Fruit fly (Drosophila melanogaster) whole organism, embryonic: ENCODE results near the gene CG31275.

ENCODE experiments used
- Abd-B ChIP-seq: fragments of 200-800 bp; sonication (Bioruptor generic); optimal IDR thresholded peaks from 2 replicates; lab custom pipeline; 2018; ENCODE audit warnings: missing biosample characterization, mild to moderate bottlenecking, missing genetic modification characterization, moderate library complexity
- CG10543 ChIP-seq: fragments of 200-800 bp; sonication (Bioruptor generic); optimal IDR thresholded peaks from 3 replicates; lab custom pipeline; 2017; ENCODE audit warnings: missing biosample characterization, mild to moderate bottlenecking, missing genetic modification characterization, moderate library complexity
- CG10979 ChIP-seq: fragments of 200-800 bp; sonication (Bioruptor generic); optimal IDR thresholded peaks from 2 replicates; lab custom pipeline; 2018; ENCODE audit warnings: missing biosample characterization, mild to moderate bottlenecking, missing genetic modification characterization, moderate library complexity
- CG11085 ChIP-seq: fragments of 200-800 bp; sonication (Bioruptor generic); IDR thresholded peaks from 2 replicates; pipeline ENCODE4 v1.3.6; 2022; ENCODE audit warnings: missing biosample characterization, missing genetic modification characterization
- CG11504 ChIP-seq: fragments of 200-800 bp; sonication (Bioruptor generic); optimal IDR thresholded peaks from 3 replicates; lab custom pipeline; 2019; ENCODE audit warnings: missing biosample characterization, mild to moderate bottlenecking, missing genetic modification characterization, moderate library complexity
- CG12071 ChIP-seq: fragments of 200-800 bp; sonication (Bioruptor generic); optimal IDR thresholded peaks from 3 replicates; lab custom pipeline; 2018; ENCODE audit warnings: missing biosample characterization, mild to moderate bottlenecking, missing genetic modification characterization
- CG12299 ChIP-seq: fragments of 200-800 bp; sonication (Bioruptor generic); optimal IDR thresholded peaks from 2 replicates; lab custom pipeline; 2018; ENCODE audit warnings: missing biosample characterization, mild to moderate bottlenecking, missing genetic modification characterization
- CG13287 ChIP-seq: fragments of 200-800 bp; sonication (Bioruptor generic); IDR thresholded peaks from 2 replicates; pipeline ENCODE4 v1.3.6; 2022; ENCODE audit warnings: missing biosample characterization, missing genetic modification characterization; ENCODE audit not compliant: partially characterized antibody
- CG13894 ChIP-seq: fragments of 200-800 bp; sonication (Bioruptor generic); optimal IDR thresholded peaks from 3 replicates; lab custom pipeline; 2018; ENCODE audit warnings: missing biosample characterization, mild to moderate bottlenecking, missing genetic modification characterization, moderate library complexity
- CG14965 ChIP-seq: fragments of 200-800 bp; sonication (Bioruptor generic); optimal IDR thresholded peaks from 2 replicates; lab custom pipeline; 2016; ENCODE audit warnings: missing biosample characterization, missing genetic modification characterization, borderline replicate concordance
- CG15479 ChIP-seq: fragments of 200-800 bp; sonication (Bioruptor generic); optimal IDR thresholded peaks from 3 replicates; lab custom pipeline; 2019; ENCODE audit warnings: missing biosample characterization, mild to moderate bottlenecking, missing genetic modification characterization, moderate library complexity
- CG2199 ChIP-seq: fragments of 200-800 bp; sonication (Bioruptor generic); IDR thresholded peaks from 3 replicates; pipeline ENCODE4 v1.3.6; 2022; ENCODE audit warnings: missing biosample characterization, missing genetic modification characterization
- CG3281 ChIP-seq: fragments of 200-800 bp; sonication (Bioruptor generic); optimal IDR thresholded peaks from 3 replicates; lab custom pipeline; 2017; ENCODE audit warnings: missing biosample characterization, mild to moderate bottlenecking, missing genetic modification characterization
- CG34224 ChIP-seq: fragments of 200-800 bp; sonication (Bioruptor generic); IDR thresholded peaks from 3 replicates; pipeline ENCODE4 v1.3.6; 2022; ENCODE audit warnings: missing biosample characterization, missing genetic modification characterization; ENCODE audit not compliant: partially characterized antibody
- CG34376 ChIP-seq: fragments of 200-800 bp; sonication (Bioruptor generic); optimal IDR thresholded peaks from 2 replicates; lab custom pipeline; 2018; ENCODE audit warnings: missing biosample characterization, mild to moderate bottlenecking, missing genetic modification characterization
- CG43689 ChIP-seq: fragments of 200-800 bp; sonication (Bioruptor generic); IDR thresholded peaks from 2 replicates; pipeline ENCODE4 v1.3.6; 2022; ENCODE audit warnings: missing biosample characterization, missing genetic modification characterization
- D ChIP-seq, 2 experiments: fragments of 200-800 bp in 1 of 2; fragments of >200 bp in 1 of 2; sonication (Bioruptor generic) in 1 of 2; optimal IDR thresholded peaks; 2 replicates in 1 of 2; 3 replicates in 1 of 2; lab custom pipeline; 2017; ENCODE audit warnings: mild to moderate bottlenecking in 1 of 2, missing biosample characterization in 1 of 2, missing genetic modification characterization in 1 of 2, missing genetic modification reagents in 1 of 2
- Eip74EF ChIP-seq, 2 experiments: fragments of 200-800 bp in 1 of 2; fragments of >200 bp in 1 of 2; sonication (Bioruptor generic) in 1 of 2; optimal IDR thresholded peaks; 2 replicates each; lab custom pipeline; 2017 to 2019; ENCODE audit warnings: missing biosample characterization in 2 of 2, missing genetic modification characterization in 2 of 2, mild to moderate bottlenecking in 1 of 2, moderate library complexity in 1 of 2
- Ets65A ChIP-seq: fragments of 200-800 bp; sonication (Bioruptor generic); peaks from one replicate; lab custom pipeline; 2016; ENCODE audit warnings: missing biosample characterization, missing genetic modification characterization
- Gug ChIP-seq: fragments of 200-800 bp; sonication (Bioruptor generic); IDR thresholded peaks from 4 replicates; pipeline ENCODE4 v1.3.6; 2022; ENCODE audit warnings: missing biosample characterization, missing genetic modification characterization
- HmgZ ChIP-seq: fragments of 200-800 bp; sonication (Bioruptor generic); optimal IDR thresholded peaks from 2 replicates; lab custom pipeline; 2018; ENCODE audit warnings: missing biosample characterization, mild to moderate bottlenecking, missing genetic modification characterization
- Hmr ChIP-seq: fragments of 200-800 bp; sonication (Bioruptor generic); optimal IDR thresholded peaks from 3 replicates; lab custom pipeline; 2017; ENCODE audit warnings: mild to moderate bottlenecking, missing biosample characterization, missing genetic modification reagents, missing genetic modification characterization
- Hr78 ChIP-seq, 2 experiments: fragments of 200-800 bp in 1 of 2; fragments of >200 bp in 1 of 2; sonication (Bioruptor generic) in 1 of 2; optimal IDR thresholded peaks; 2 replicates each; lab custom pipeline; 2017 to 2019; ENCODE audit warnings: missing biosample characterization in 2 of 2, missing genetic modification characterization in 2 of 2, mild to moderate bottlenecking in 1 of 2, moderate library complexity in 1 of 2
- MBD-R2 ChIP-seq: fragments of 200-800 bp; sonication (Bioruptor generic); IDR thresholded peaks from 2 replicates; pipeline ENCODE4 v1.3.6; 2022; ENCODE audit warnings: missing biosample characterization, missing genetic modification characterization
- Mes4 ChIP-seq: fragments of 200-800 bp; sonication (Bioruptor generic); optimal IDR thresholded peaks from 2 replicates; lab custom pipeline; 2016; ENCODE audit warnings: missing biosample characterization, missing genetic modification characterization
- Mrtf ChIP-seq: fragments of 200-800 bp; sonication (Bioruptor generic); IDR thresholded peaks from 3 replicates; pipeline ENCODE4 v1.3.6; 2022; ENCODE audit warnings: missing biosample characterization, missing genetic modification characterization
- Opbp ChIP-seq: fragments of 200-800 bp; sonication (Bioruptor generic); IDR thresholded peaks from 3 replicates; pipeline ENCODE4 v1.3.6; 2022; ENCODE audit warnings: missing biosample characterization, missing genetic modification characterization; ENCODE audit not compliant: partially characterized antibody
- Ptx1 ChIP-seq: fragments of 200-800 bp; sonication (Bioruptor generic); IDR thresholded peaks from 2 replicates; pipeline ENCODE4 v1.3.6; 2022; ENCODE audit warnings: missing biosample characterization, missing genetic modification characterization
- Sox100B ChIP-seq: fragments of 200-800 bp; sonication (Bioruptor generic); optimal IDR thresholded peaks from 3 replicates; lab custom pipeline; 2018; ENCODE audit warnings: missing biosample characterization, mild to moderate bottlenecking, missing genetic modification characterization
- abd-A ChIP-seq: fragments of 200-800 bp; sonication (Bioruptor generic); optimal IDR thresholded peaks from 3 replicates; lab custom pipeline; 2019; ENCODE audit warnings: missing biosample characterization, mild to moderate bottlenecking, missing genetic modification characterization, moderate library complexity
- aop ChIP-seq: fragments of 200-800 bp; sonication (Bioruptor generic); IDR thresholded peaks from 2 replicates; pipeline ENCODE4 v1.3.6; 2022; ENCODE audit warnings: missing biosample characterization, missing genetic modification characterization
- btn ChIP-seq: fragments of 200-800 bp; sonication (Bioruptor generic); optimal IDR thresholded peaks from 2 replicates; lab custom pipeline; 2016; ENCODE audit warnings: missing biosample characterization, missing genetic modification characterization
- cad ChIP-seq: fragments of >200 bp; optimal IDR thresholded peaks from 2 replicates; lab custom pipeline; 2017; ENCODE audit warnings: missing biosample characterization, missing genetic modification characterization
- crp ChIP-seq, 2 experiments: fragments of 200-800 bp; sonication (Bioruptor generic); optimal IDR thresholded peaks; 2 replicates in 1 of 2; 3 replicates in 1 of 2; lab custom pipeline; 2017; ENCODE audit warnings: missing biosample characterization in 2 of 2, missing genetic modification characterization in 2 of 2, mild to moderate bottlenecking in 1 of 2, moderate library complexity in 1 of 2
- gce ChIP-seq: fragments of 200-800 bp; sonication (Bioruptor generic); IDR thresholded peaks from 3 replicates; pipeline ENCODE4 v1.3.6; 2022; ENCODE audit warnings: missing biosample characterization, missing genetic modification characterization
- h ChIP-seq: fragments of >200 bp; optimal IDR thresholded peaks from 2 replicates; lab custom pipeline; 2017
- ham ChIP-seq: fragments of 200-800 bp; sonication (Bioruptor generic); IDR thresholded peaks from 2 replicates; pipeline ENCODE4 v1.3.6; 2022; ENCODE audit warnings: missing biosample characterization, missing genetic modification characterization
- jing ChIP-seq: fragments of 200-800 bp; sonication (Bioruptor generic); optimal IDR thresholded peaks from 2 replicates; lab custom pipeline; 2018; ENCODE audit warnings: missing biosample characterization, mild to moderate bottlenecking, missing genetic modification characterization
- nom ChIP-seq: fragments of 200-800 bp; sonication (Bioruptor generic); optimal IDR thresholded peaks from 2 replicates; lab custom pipeline; 2017; ENCODE audit warnings: missing biosample characterization, missing genetic modification characterization, mild to moderate bottlenecking, moderate library complexity, missing genetic modification reagents
- prd ChIP-seq, 3 experiments: fragments of >200 bp in 2 of 3; fragments of 200-800 bp in 1 of 3; sonication (Bioruptor generic) in 1 of 3; optimal IDR thresholded peaks in 2 of 3; IDR thresholded peaks in 1 of 3; 2 replicates in 2 of 3; 3 replicates in 1 of 3; pipeline versions ENCODE4 v1.3.6 to Lab custom; 2017 to 2022; ENCODE audit warnings: missing biosample characterization in 1 of 3, missing genetic modification characterization in 1 of 3
- pros ChIP-seq: fragments of 200-800 bp; sonication (Bioruptor generic); optimal IDR thresholded peaks from 3 replicates; lab custom pipeline; 2019; ENCODE audit warnings: missing biosample characterization, mild to moderate bottlenecking, missing genetic modification characterization, moderate library complexity
- pum ChIP-seq: fragments of 200-800 bp; sonication (Bioruptor generic); optimal IDR thresholded peaks from 2 replicates; lab custom pipeline; 2016; ENCODE audit warnings: missing biosample characterization, missing genetic modification characterization
- pzg ChIP-seq: fragments of 200-800 bp; sonication (Bioruptor generic); optimal IDR thresholded peaks from 3 replicates; lab custom pipeline; 2018; ENCODE audit warnings: missing biosample characterization, mild to moderate bottlenecking, missing genetic modification characterization, moderate library complexity
- tll ChIP-seq, 2 experiments: fragments of 200-800 bp in 1 of 2; fragments of >200 bp in 1 of 2; sonication (Bioruptor generic) in 1 of 2; optimal IDR thresholded peaks; 2 replicates each; lab custom pipeline; 2017 to 2019; ENCODE audit warnings: missing biosample characterization in 2 of 2, missing genetic modification characterization in 2 of 2, mild to moderate bottlenecking in 1 of 2, moderate library complexity in 1 of 2
- trh ChIP-seq: fragments of 200-800 bp; sonication (Bioruptor generic); optimal IDR thresholded peaks from 2 replicates; lab custom pipeline; 2016; ENCODE audit warnings: missing biosample characterization, missing genetic modification characterization
- tx ChIP-seq: fragments of 200-800 bp; sonication (Bioruptor generic); optimal IDR thresholded peaks from 2 replicates; lab custom pipeline; 2016; ENCODE audit warnings: missing biosample characterization, missing genetic modification characterization
- zen ChIP-seq: fragments of 200-800 bp; sonication (Bioruptor generic); optimal IDR thresholded peaks from 3 replicates; lab custom pipeline; 2018; ENCODE audit warnings: missing biosample characterization, mild to moderate bottlenecking, missing genetic modification characterization, moderate library complexity

CG31275 gene

dm6 chr3R:16742278-16742677 lies 8.9 kb downstream of the CG31275 start:
- TF ChIP-seq tll (GFP tag; optimal IDR thresholded peaks at IDR 0.05; lab: Kevin White, UChicago) (peak in 1 of 2 experiments; percentile 99), Mes4 (GFP tag; lab: Kevin White, UChicago) (no peak), CG12299 (tag; lab: Kevin White, UChicago) (no peak), MBD-R2 (GFP tag; lab: Robert Waterston, UW) (no peak), zen (tag; lab: Kevin White, UChicago) (peak; percentile 69), gce (GFP tag; lab: Robert Waterston, UW) (no peak), h (lab: Kevin White, UChicago) (no peak), HmgZ (no peak), Abd-B (GFP tag; lab: Kevin White, UChicago) (no peak), D (optimal IDR thresholded peaks at IDR 0.05; lab: Kevin White, UChicago) (peak; percentile 71), D (GFP tag; optimal IDR thresholded peaks at IDR 0.05; lab: Kevin White, UChicago) (no peak), ham (GFP tag; lab: Robert Waterston, UW) (no peak), nom (GFP tag; lab: Kevin White, UChicago) (no peak), CG3281 (GFP tag; lab: Kevin White, UChicago) (no peak), cad (GFP tag; lab: Kevin White, UChicago) (peak; percentile 65), CG10979 (tag; lab: Kevin White, UChicago) (no peak), aop (GFP tag; lab: Robert Waterston, UW) (no peak), CG15479 (peak; percentile 80), Eip74EF (GFP tag; optimal IDR thresholded peaks at IDR 0.05; lab: Kevin White, UChicago) (no peak), btn (GFP tag; lab: Kevin White, UChicago) (no peak), jing (GFP tag; lab: Kevin White, UChicago) (no peak), CG43689 (GFP tag; lab: Robert Waterston, UW) (no peak), prd (optimal IDR thresholded peaks at IDR 0.05; lab: Kevin White, UChicago) (no peak), prd (GFP tag; IDR thresholded peaks at IDR 0.05; lab: Robert Waterston, UW) (no peak), trh (GFP tag; lab: Kevin White, UChicago) (no peak)

- peak; percentile 3 for TF ChIP-seq D (optimal IDR thresholded peaks at IDR 0.05; lab: Kevin White, UChicago)
- TF ChIP-seq D (GFP tag; optimal IDR thresholded peaks at IDR 0.05; lab: Kevin White, UChicago) = no peak
- peak; percentile 25 for TF ChIP-seq cad (GFP tag; lab: Kevin White, UChicago)
- peak; percentile 95 for TF ChIP-seq abd-A
- TF ChIP-seq CG13894 = peak; percentile 49
- no peak for TF ChIP-seq tx (GFP tag; lab: Kevin White, UChicago)
- no peak for TF ChIP-seq Ptx1 (GFP tag; lab: Robert Waterston, UW)
- no peak for TF ChIP-seq CG14965 (GFP tag; lab: Kevin White, UChicago)
Observed at dm6 chr3R:16735834-16736233, 15.3 kb downstream of the CG31275 start.

dm6 chr3R:16734269-16734668 lies 16.9 kb downstream of the CG31275 start, which contains the start of gene Ubx:
Gene Ubx, minus strand, starts transcription at chr3R:16734426.
- TF ChIP-seq CG12071 (GFP tag; lab: Kevin White, UChicago) (no peak), CG34224 (GFP tag; lab: Robert Waterston, UW) (peak; percentile 69), CG11085 (GFP tag; lab: Robert Waterston, UW) (no peak), Sox100B (GFP tag; lab: Kevin White, UChicago) (no peak), Mrtf (GFP tag; lab: Robert Waterston, UW) (no peak), CG11504 (tag; lab: Kevin White, UChicago) (no peak), Ets65A (GFP tag; lab: Kevin White, UChicago) (no peak), Hmr (GFP tag; lab: Kevin White, UChicago) (no peak), Hr78 (GFP tag; optimal IDR thresholded peaks at IDR 0.05; lab: Kevin White, UChicago) (no peak), CG2199 (no peak), CG13287 (GFP tag; lab: Robert Waterston, UW) (peak; percentile 54), pum (no peak), pros (GFP tag; lab: Kevin White, UChicago) (peak; percentile 17), CG34376 (no peak), crp (GFP tag; optimal IDR thresholded peaks at IDR 0.05; lab: Kevin White, UChicago) (no peak), Gug (GFP tag; lab: Robert Waterston, UW) (no peak), pzg (GFP tag; lab: Kevin White, UChicago) (no peak), Opbp (GFP tag; lab: Robert Waterston, UW) (0 out of 3 replicates have a peak, but pooled peaks have one; percentile 27), CG10543 (peak; percentile 19)
